Fruit fly (Drosophila melanogaster) whole organism, embryonic: ENCODE data around the gene ssh.

Experiments
- CG10366 ChIP-seq: fragments of 200-800 bp; sonication (Bioruptor generic); IDR thresholded peaks from 2 replicates; pipeline ENCODE4 v1.3.6; 2022; ENCODE audit warnings: missing biosample characterization, missing genetic modification characterization
- CG12236 ChIP-seq: fragments of 200-800 bp; sonication (Bioruptor generic); optimal IDR thresholded peaks from 2 replicates; lab custom pipeline; 2016; ENCODE audit warnings: missing biosample characterization, missing genetic modification characterization
- CG12769 ChIP-seq: fragments of 200-800 bp; sonication (Bioruptor generic); optimal IDR thresholded peaks from 2 replicates; lab custom pipeline; 2019; ENCODE audit warnings: missing biosample characterization, mild to moderate bottlenecking, missing genetic modification characterization, moderate library complexity
- CG13296 ChIP-seq: fragments of 200-800 bp; sonication (Bioruptor generic); optimal IDR thresholded peaks from 3 replicates; lab custom pipeline; 2018; ENCODE audit warnings: missing biosample characterization, mild to moderate bottlenecking, missing genetic modification characterization
- CG1792 ChIP-seq: fragments of 200-800 bp; sonication (Bioruptor generic); optimal IDR thresholded peaks from 2 replicates; lab custom pipeline; 2016; ENCODE audit warnings: missing biosample characterization, missing genetic modification characterization
- CG18764 ChIP-seq: fragments of 200-800 bp; sonication (Bioruptor generic); optimal IDR thresholded peaks from 3 replicates; lab custom pipeline; 2016; ENCODE audit warnings: missing biosample characterization, missing genetic modification characterization
- CG2116 ChIP-seq: fragments of 200-800 bp; sonication (Bioruptor generic); optimal IDR thresholded peaks from 3 replicates; lab custom pipeline; 2018; ENCODE audit warnings: missing biosample characterization, mild to moderate bottlenecking, missing genetic modification characterization
- CG2129 ChIP-seq: fragments of 200-800 bp; sonication (Bioruptor generic); IDR thresholded peaks from 2 replicates; pipeline ENCODE4 v1.3.6; 2022; ENCODE audit warnings: missing biosample characterization, missing genetic modification characterization; ENCODE audit not compliant: partially characterized antibody
- CG30431 ChIP-seq: fragments of 200-800 bp; sonication (Bioruptor generic); optimal IDR thresholded peaks from 2 replicates; lab custom pipeline; 2017; ENCODE audit warnings: missing biosample characterization, missing genetic modification characterization
- CG31224 ChIP-seq: fragments of 200-800 bp; sonication (Bioruptor generic); IDR thresholded peaks from 2 replicates; pipeline ENCODE4 v1.3.6; 2022; ENCODE audit warnings: missing biosample characterization, missing genetic modification characterization
- CG33213 ChIP-seq: fragments of 200-800 bp; sonication (Bioruptor generic); optimal IDR thresholded peaks from 3 replicates; lab custom pipeline; 2016; ENCODE audit warnings: missing biosample characterization, missing genetic modification characterization
- CG3726 ChIP-seq: fragments of 200-800 bp; sonication (Bioruptor generic); IDR thresholded peaks from 3 replicates; pipeline ENCODE4, ENCODE4 v1.3.6; 2022; ENCODE audit warnings: missing biosample characterization, missing genetic modification characterization
- CG4617 ChIP-seq: fragments of 200-800 bp; sonication (Bioruptor generic); optimal IDR thresholded peaks from 3 replicates; lab custom pipeline; 2016; ENCODE audit warnings: missing biosample characterization, missing genetic modification characterization, borderline replicate concordance
- CG6791 ChIP-seq: fragments of 200-800 bp; sonication (Bioruptor generic); IDR thresholded peaks from 3 replicates; pipeline ENCODE4 v1.3.6; 2022; ENCODE audit warnings: missing biosample characterization, missing genetic modification characterization; ENCODE audit not compliant: partially characterized antibody
- CG7372 ChIP-seq: fragments of 200-800 bp; sonication (Bioruptor generic); IDR thresholded peaks from 2 replicates; pipeline ENCODE4 v1.3.6; 2022; ENCODE audit warnings: missing biosample characterization, missing genetic modification characterization
- CG7745 ChIP-seq: fragments of 200-800 bp; sonication (Bioruptor generic); optimal IDR thresholded peaks from 2 replicates; lab custom pipeline; 2018; ENCODE audit warnings: missing biosample characterization, mild to moderate bottlenecking, missing genetic modification characterization, moderate library complexity
- CG7928 ChIP-seq: fragments of 200-800 bp; sonication (Bioruptor generic); optimal IDR thresholded peaks from 2 replicates; lab custom pipeline; 2017; ENCODE audit warnings: missing biosample characterization, mild to moderate bottlenecking, missing genetic modification characterization
- CG7963 ChIP-seq: fragments of 200-800 bp; sonication (Bioruptor generic); IDR thresholded peaks from 3 replicates; pipeline ENCODE4 v1.3.6; 2022; ENCODE audit warnings: missing biosample characterization, missing genetic modification characterization; ENCODE audit not compliant: partially characterized antibody
- CG8765 ChIP-seq: fragments of 200-800 bp; sonication (Bioruptor generic); IDR thresholded peaks from 2 replicates; pipeline ENCODE4 v1.3.6; 2022; ENCODE audit warnings: missing biosample characterization, missing genetic modification characterization
- Chrac-16 ChIP-seq: fragments of 200-800 bp; sonication (Bioruptor generic); optimal IDR thresholded peaks from 3 replicates; lab custom pipeline; 2016; ENCODE audit warnings: missing biosample characterization, missing genetic modification characterization
- Dbx ChIP-seq: fragments of 200-800 bp; sonication (Bioruptor generic); IDR thresholded peaks from 3 replicates; pipeline ENCODE4 v1.3.6; 2022; ENCODE audit warnings: missing biosample characterization, missing genetic modification characterization
- Dek ChIP-seq: fragments of 200-800 bp; sonication (Bioruptor generic); optimal IDR thresholded peaks from 3 replicates; lab custom pipeline; 2019; ENCODE audit warnings: missing biosample characterization, mild to moderate bottlenecking, missing genetic modification characterization, moderate library complexity
- Dip2 ChIP-seq: fragments of 200-800 bp; sonication (Bioruptor generic); IDR thresholded peaks from 2 replicates; pipeline ENCODE4 v1.3.6; 2022; ENCODE audit warnings: missing biosample characterization, missing genetic modification characterization
- Fer3 ChIP-seq: fragments of 200-800 bp; sonication (Bioruptor generic); optimal IDR thresholded peaks from 2 replicates; lab custom pipeline; 2018; ENCODE audit warnings: missing biosample characterization, mild to moderate bottlenecking, missing genetic modification characterization, moderate library complexity
- Gsc ChIP-seq: fragments of 200-800 bp; sonication (Bioruptor generic); IDR thresholded peaks from 2 replicates; pipeline ENCODE4 v1.3.6; 2022; ENCODE audit warnings: missing biosample characterization, missing genetic modification characterization
- HHEX ChIP-seq: fragments of 200-800 bp; sonication (Bioruptor generic); optimal IDR thresholded peaks from 3 replicates; lab custom pipeline; 2017; ENCODE audit warnings: missing biosample characterization, mild to moderate bottlenecking, missing genetic modification characterization, missing genetic modification reagents
- Hr51 ChIP-seq, 2 experiments: fragments of 200-800 bp; sonication (Bioruptor generic); optimal IDR thresholded peaks; 2 replicates in 1 of 2; 3 replicates in 1 of 2; lab custom pipeline; 2016 to 2018; ENCODE audit warnings: missing biosample characterization in 2 of 2, missing genetic modification characterization in 2 of 2, mild to moderate bottlenecking in 1 of 2, moderate library complexity in 1 of 2
- Hr78 ChIP-seq, 2 experiments: fragments of 200-800 bp in 1 of 2; fragments of >200 bp in 1 of 2; sonication (Bioruptor generic) in 1 of 2; optimal IDR thresholded peaks; 2 replicates each; lab custom pipeline; 2017 to 2019; ENCODE audit warnings: missing biosample characterization in 2 of 2, missing genetic modification characterization in 2 of 2, mild to moderate bottlenecking in 1 of 2, moderate library complexity in 1 of 2
- Lpt ChIP-seq: fragments of >200 bp; optimal IDR thresholded peaks from 2 replicates; lab custom pipeline; 2018; ENCODE audit warnings: missing biosample characterization, missing genetic modification characterization
- Mrtf ChIP-seq: fragments of 200-800 bp; sonication (Bioruptor generic); IDR thresholded peaks from 3 replicates; pipeline ENCODE4 v1.3.6; 2022; ENCODE audit warnings: missing biosample characterization, missing genetic modification characterization
- Ravus ChIP-seq: fragments of 200-800 bp; sonication (Bioruptor generic); IDR thresholded peaks from 2 replicates; pipeline ENCODE4 v1.3.6; 2022; ENCODE audit warnings: missing biosample characterization, missing genetic modification characterization
- Xbp1 ChIP-seq: fragments of 200-800 bp; sonication (Bioruptor generic); optimal IDR thresholded peaks from 3 replicates; lab custom pipeline; 2016; ENCODE audit warnings: missing biosample characterization, mild to moderate bottlenecking, missing genetic modification characterization
- YL-1 ChIP-seq: fragments of 200-800 bp; sonication (Bioruptor generic); optimal IDR thresholded peaks from 3 replicates; lab custom pipeline; 2017; ENCODE audit warnings: missing biosample characterization, mild to moderate bottlenecking, missing genetic modification characterization
- amos ChIP-seq: fragments of 200-800 bp; sonication (Bioruptor generic); IDR thresholded peaks from 2 replicates; pipeline ENCODE4 v1.3.6; 2022; ENCODE audit warnings: missing biosample characterization, missing genetic modification characterization; ENCODE audit not compliant: partially characterized antibody
- aop ChIP-seq: fragments of 200-800 bp; sonication (Bioruptor generic); IDR thresholded peaks from 2 replicates; pipeline ENCODE4 v1.3.6; 2022; ENCODE audit warnings: missing biosample characterization, missing genetic modification characterization
- ap ChIP-seq: fragments of 200-800 bp; sonication (Bioruptor generic); IDR thresholded peaks from 2 replicates; pipeline ENCODE4 v1.3.6; 2022; ENCODE audit warnings: missing biosample characterization, missing genetic modification characterization
- bab2 ChIP-seq: fragments of 200-800 bp; sonication (Bioruptor generic); optimal IDR thresholded peaks from 2 replicates; lab custom pipeline; 2016; ENCODE audit warnings: missing biosample characterization, missing genetic modification characterization
- bigmax ChIP-seq: fragments of 200-800 bp; sonication (Bioruptor generic); optimal IDR thresholded peaks from 2 replicates; lab custom pipeline; 2018; ENCODE audit warnings: missing biosample characterization, mild to moderate bottlenecking, missing genetic modification characterization
- btn ChIP-seq: fragments of 200-800 bp; sonication (Bioruptor generic); optimal IDR thresholded peaks from 2 replicates; lab custom pipeline; 2016; ENCODE audit warnings: missing biosample characterization, missing genetic modification characterization
- chn ChIP-seq: fragments of 200-800 bp; sonication (Bioruptor generic); optimal IDR thresholded peaks from 2 replicates; lab custom pipeline; 2016; ENCODE audit warnings: missing biosample characterization, missing genetic modification characterization
- dysf ChIP-seq: fragments of 200-800 bp; sonication (Bioruptor generic); IDR thresholded peaks from 3 replicates; pipeline ENCODE4 v1.3.6; 2022; ENCODE audit warnings: missing biosample characterization, missing genetic modification characterization
- gce ChIP-seq: fragments of 200-800 bp; sonication (Bioruptor generic); IDR thresholded peaks from 3 replicates; pipeline ENCODE4 v1.3.6; 2022; ENCODE audit warnings: missing biosample characterization, missing genetic modification characterization
- hbn ChIP-seq: fragments of 200-800 bp; sonication (Bioruptor generic); IDR thresholded peaks from 2 replicates; pipeline ENCODE4 v1.3.6; 2022; ENCODE audit warnings: missing biosample characterization, missing genetic modification characterization; ENCODE audit not compliant: partially characterized antibody
- mam ChIP-seq: fragments of 200-800 bp; sonication (Bioruptor generic); optimal IDR thresholded peaks from 3 replicates; lab custom pipeline; 2016; ENCODE audit warnings: missing biosample characterization, missing genetic modification characterization
- oc ChIP-seq: fragments of 200-800 bp; sonication (Bioruptor generic); optimal IDR thresholded peaks from 2 replicates; lab custom pipeline; 2018; ENCODE audit warnings: missing biosample characterization, mild to moderate bottlenecking, missing genetic modification characterization, moderate library complexity
- row ChIP-seq: fragments of 200-800 bp; sonication (Bioruptor generic); IDR thresholded peaks from 3 replicates; pipeline ENCODE4 v1.3.6; 2022; ENCODE audit warnings: missing biosample characterization, missing genetic modification characterization
- schlank ChIP-seq: fragments of 200-800 bp; sonication (Bioruptor generic); optimal IDR thresholded peaks from 2 replicates; lab custom pipeline; 2018; ENCODE audit warnings: missing biosample characterization, mild to moderate bottlenecking, missing genetic modification characterization
- tup ChIP-seq: fragments of 200-800 bp; sonication (Bioruptor generic); optimal IDR thresholded peaks from 2 replicates; lab custom pipeline; 2016; ENCODE audit warnings: missing biosample characterization, mild to moderate bottlenecking, missing genetic modification characterization, moderate library complexity
- zfh2 ChIP-seq: fragments of 200-800 bp; sonication (Bioruptor generic); optimal IDR thresholded peaks from 2 replicates; lab custom pipeline; 2016; ENCODE audit warnings: missing biosample characterization, missing genetic modification characterization

Gene ssh

DNA sequence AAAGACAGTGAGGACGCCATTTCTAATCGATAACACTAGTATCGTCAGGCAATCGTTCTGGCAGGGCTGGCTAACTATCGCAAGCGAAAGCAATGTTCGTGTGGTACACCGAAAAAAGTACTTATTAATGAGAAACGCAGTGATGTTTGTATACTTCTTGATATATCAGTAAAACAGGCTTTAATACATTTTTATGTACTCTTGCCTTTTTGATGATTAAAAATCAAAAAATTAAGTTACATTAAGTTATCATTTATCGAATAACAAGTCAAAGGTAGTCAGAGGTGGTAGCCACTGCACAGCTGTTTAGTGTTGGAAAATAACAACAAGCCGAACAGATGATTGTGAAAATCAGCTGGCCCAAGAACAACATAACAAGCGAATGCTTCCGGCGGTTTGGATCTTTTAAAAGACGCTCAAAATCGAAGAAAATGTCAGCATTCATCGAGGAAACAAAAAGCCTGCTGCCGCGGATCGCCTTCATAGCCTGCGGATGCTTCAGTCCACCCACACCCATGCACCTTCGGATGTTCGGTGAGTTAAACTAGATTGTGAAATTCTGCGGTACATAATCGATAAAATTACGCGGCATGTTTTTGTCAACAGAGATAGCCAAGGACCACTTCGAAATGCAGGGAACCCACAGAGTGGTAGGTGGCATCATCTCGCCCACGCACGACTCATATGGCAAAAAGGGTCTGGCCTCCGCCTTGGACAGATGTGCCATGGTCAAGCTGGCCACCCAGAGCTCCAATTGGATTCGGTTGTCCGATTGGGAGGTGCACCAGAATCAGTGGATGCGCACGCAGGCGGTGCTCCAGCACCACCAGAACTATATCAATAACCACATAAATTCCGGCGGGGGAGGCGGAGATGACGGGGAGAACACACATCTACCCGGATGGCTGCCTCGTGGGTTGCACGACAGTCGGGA, at the start of gene ssh, which contains the start of gene Nmnat (continued):
- TF ChIP-seq zfh2 (peak; percentile 42), CG7928 (GFP tag; lab: Kevin White, UChicago) (peak; percentile 95), btn (no peak), CG13296 (GFP tag; lab: Kevin White, UChicago) (no peak), CG7745 (tag; lab: Kevin White, UChicago) (no peak), CG31224 (GFP tag; lab: Robert Waterston, UW) (no peak), Fer3 (no peak), amos (peak; percentile 91), chn (GFP tag; lab: Kevin White, UChicago) (no peak), CG2116 (peak; percentile 88), HHEX (no peak), CG1792 (no peak), Hr78 (GFP tag; optimal IDR thresholded peaks at IDR 0.05; lab: Kevin White, UChicago) (no peak), aop (GFP tag; lab: Robert Waterston, UW) (no peak), bigmax (no peak), Chrac-16 (GFP tag; lab: Kevin White, UChicago) (peak; percentile 39), CG12236 (GFP tag; lab: Kevin White, UChicago) (no peak), CG30431 (GFP tag; lab: Kevin White, UChicago) (no peak), Dbx (GFP tag; lab: Robert Waterston, UW) (no peak; the same call in 2 of the 3 replicates), mam (GFP tag; lab: Kevin White, UChicago) (peak; percentile 37), hbn (peak; percentile 77), gce (GFP tag; lab: Robert Waterston, UW) (no peak), CG18764 (no peak), Ravus (GFP tag; lab: Robert Waterston, UW) (no peak), YL-1 (peak; percentile 92), CG33213 (GFP tag; lab: Kevin White, UChicago) (peak; percentile 57), CG6791 (peak; percentile 88), CG10366 (no peak), CG8765 (GFP tag; lab: Robert Waterston, UW) (no peak), Mrtf (no peak), schlank (tag; lab: Kevin White, UChicago) (no peak), Hr51 (GFP tag; optimal IDR thresholded peaks at IDR 0.05; lab: Kevin White, UChicago) (peak in 1 of 2 experiments; percentile 1), CG2129 (peak; percentile 69), CG3726 (GFP tag; lab: Robert Waterston, UW) (no peak), CG4617 (GFP tag; lab: Kevin White, UChicago) (peak; percentile 55), dysf (peak; percentile 17; the same call in 1 of the 3 replicates), CG7963 (GFP tag; lab: Robert Waterston, UW) (peak; percentile 76; the same call in 2 of the 3 replicates), Lpt (no peak), Xbp1 (GFP tag; lab: Kevin White, UChicago) (peak; percentile 48), ap (GFP tag; lab: Robert Waterston, UW) (no peak), row (GFP tag; lab: Robert Waterston, UW) (peak; percentile 70), Gsc (GFP tag; lab: Robert Waterston, UW) (no peak), Dek (tag; lab: Kevin White, UChicago) (no peak), tup (GFP tag; lab: Kevin White, UChicago) (no peak), oc (tag; lab: Kevin White, UChicago) (no peak), bab2 (GFP tag; lab: Kevin White, UChicago) (no peak), CG7372 (GFP tag; lab: Robert Waterston, UW) (no peak), CG12769 (no peak), Dip2 (no peak)
